Fruit fly (Drosophila melanogaster) whole organism, embryonic: ENCODE results near the gene CG14196.

ENCODE experiments used
- Adf1 ChIP-seq: fragments of 200-800 bp; sonication (Bioruptor generic); IDR thresholded peaks from 2 replicates; pipeline ENCODE4 v1.3.6; 2022; ENCODE audit warnings: missing biosample characterization, missing genetic modification characterization
- Aef1 ChIP-seq: fragments of 200-800 bp; sonication (Bioruptor generic); IDR thresholded peaks from 3 replicates; pipeline ENCODE4 v1.3.6; 2022; ENCODE audit warnings: missing biosample characterization, missing genetic modification characterization
- Awh ChIP-seq: fragments of 200-800 bp; sonication (Bioruptor generic); IDR thresholded peaks from 2 replicates; pipeline ENCODE4, ENCODE4 v1.3.6; 2022; ENCODE audit warnings: missing biosample characterization, missing genetic modification characterization
- Blimp-1 ChIP-seq: fragments of 200-800 bp; sonication (Bioruptor generic); optimal IDR thresholded peaks from 3 replicates; lab custom pipeline; 2018; ENCODE audit warnings: missing biosample characterization, missing genetic modification characterization, mild to moderate bottlenecking, moderate library complexity, missing genetic modification reagents
- CG10209 ChIP-seq: fragments of 200-800 bp; sonication (Bioruptor generic); optimal IDR thresholded peaks from 3 replicates; lab custom pipeline; 2017; ENCODE audit warnings: missing biosample characterization, mild to moderate bottlenecking, missing genetic modification characterization, missing genetic modification reagents
- CG10565 ChIP-seq: fragments of 200-800 bp; sonication (Bioruptor generic); optimal IDR thresholded peaks from 3 replicates; lab custom pipeline; 2016; ENCODE audit warnings: missing biosample characterization, mild to moderate bottlenecking, missing genetic modification characterization
- CG10979 ChIP-seq: fragments of 200-800 bp; sonication (Bioruptor generic); optimal IDR thresholded peaks from 2 replicates; lab custom pipeline; 2018; ENCODE audit warnings: missing biosample characterization, mild to moderate bottlenecking, missing genetic modification characterization, moderate library complexity
- CG12104 ChIP-seq: fragments of 200-800 bp; sonication (Bioruptor generic); optimal IDR thresholded peaks from 3 replicates; lab custom pipeline; 2016; ENCODE audit warnings: missing biosample characterization, missing genetic modification characterization
- CG12219 ChIP-seq: fragments of 200-800 bp; sonication (Bioruptor generic); optimal IDR thresholded peaks from 3 replicates; lab custom pipeline; 2018; ENCODE audit warnings: missing biosample characterization, mild to moderate bottlenecking, missing genetic modification characterization
- CG12659 ChIP-seq: fragments of 200-800 bp; sonication (Bioruptor generic); optimal IDR thresholded peaks from 3 replicates; lab custom pipeline; 2017; ENCODE audit warnings: mild to moderate bottlenecking, missing biosample characterization, missing genetic modification reagents, missing genetic modification characterization
- CG13894 ChIP-seq: fragments of 200-800 bp; sonication (Bioruptor generic); optimal IDR thresholded peaks from 3 replicates; lab custom pipeline; 2018; ENCODE audit warnings: missing biosample characterization, mild to moderate bottlenecking, missing genetic modification characterization, moderate library complexity
- CG14014 ChIP-seq: fragments of 200-800 bp; sonication (Bioruptor generic); IDR thresholded peaks from 2 replicates; pipeline ENCODE4 v1.3.6; 2022; ENCODE audit warnings: missing biosample characterization, missing genetic modification characterization
- CG16779 ChIP-seq: fragments of 200-800 bp; sonication (Bioruptor generic); IDR thresholded peaks from 2 replicates; pipeline ENCODE4 v1.3.6; 2022; ENCODE audit warnings: missing biosample characterization, missing genetic modification characterization
- CG32772 ChIP-seq: fragments of 200-800 bp; sonication (Bioruptor generic); IDR thresholded peaks from 2 replicates; pipeline ENCODE4 v1.3.6; 2022; ENCODE audit warnings: missing biosample characterization, missing genetic modification characterization
- CG3281 ChIP-seq: fragments of 200-800 bp; sonication (Bioruptor generic); optimal IDR thresholded peaks from 3 replicates; lab custom pipeline; 2017; ENCODE audit warnings: missing biosample characterization, mild to moderate bottlenecking, missing genetic modification characterization
- CG3407 ChIP-seq: fragments of 200-800 bp; sonication (Bioruptor generic); optimal IDR thresholded peaks from 2 replicates; lab custom pipeline; 2018; ENCODE audit warnings: missing biosample characterization, mild to moderate bottlenecking, missing genetic modification characterization
- CG42726 ChIP-seq: fragments of 200-800 bp; sonication (Bioruptor generic); IDR thresholded peaks from 2 replicates; pipeline ENCODE4 v1.3.6; 2022; ENCODE audit warnings: missing biosample characterization, missing genetic modification characterization; ENCODE audit not compliant: partially characterized antibody
- CG5953 ChIP-seq: fragments of 200-800 bp; sonication (Bioruptor generic); IDR thresholded peaks from 2 replicates; pipeline ENCODE4 v1.3.6; 2022; ENCODE audit warnings: missing biosample characterization, missing genetic modification characterization
- CG7839 ChIP-seq: fragments of 200-800 bp; sonication (Bioruptor generic); optimal IDR thresholded peaks from 3 replicates; lab custom pipeline; 2018; ENCODE audit warnings: missing biosample characterization, mild to moderate bottlenecking, missing genetic modification characterization, moderate library complexity
- CG7987 ChIP-seq: fragments of 200-800 bp; sonication (Bioruptor generic); optimal IDR thresholded peaks from 2 replicates; lab custom pipeline; 2018; ENCODE audit warnings: missing biosample characterization, mild to moderate bottlenecking, missing genetic modification characterization, moderate library complexity
- CG8281 ChIP-seq: fragments of 200-800 bp; sonication (Bioruptor generic); optimal IDR thresholded peaks from 2 replicates; lab custom pipeline; 2018; ENCODE audit warnings: missing biosample characterization, mild to moderate bottlenecking, missing genetic modification characterization, moderate library complexity
- CoRest ChIP-seq: fragments of 200-800 bp; sonication (Bioruptor generic); optimal IDR thresholded peaks from 3 replicates; lab custom pipeline; 2018; ENCODE audit warnings: missing biosample characterization, mild to moderate bottlenecking, missing genetic modification characterization, moderate library complexity
- HLHmδ ChIP-seq: fragments of 200-800 bp; sonication (Bioruptor generic); optimal IDR thresholded peaks from 2 replicates; lab custom pipeline; 2018; ENCODE audit warnings: missing biosample characterization, mild to moderate bottlenecking, missing genetic modification characterization, moderate library complexity
- MESR4 ChIP-seq: fragments of 200-800 bp; sonication (Bioruptor generic); optimal IDR thresholded peaks from 2 replicates; lab custom pipeline; 2018; ENCODE audit warnings: missing biosample characterization, mild to moderate bottlenecking, missing genetic modification characterization, moderate library complexity
- Med ChIP-seq: fragments of 200-800 bp; sonication (Bioruptor generic); peaks from one replicate; lab custom pipeline; 2016; ENCODE audit warnings: missing biosample characterization, missing genetic modification characterization, mild to moderate bottlenecking, inconsistent platforms, moderate library complexity
- Meics ChIP-seq: fragments of 200-800 bp; sonication (Bioruptor generic); optimal IDR thresholded peaks from 2 replicates; lab custom pipeline; 2017; ENCODE audit warnings: missing biosample characterization, mild to moderate bottlenecking, missing genetic modification characterization
- NC2β ChIP-seq: fragments of 200-800 bp; sonication (Bioruptor generic); optimal IDR thresholded peaks from 2 replicates; lab custom pipeline; 2016; ENCODE audit warnings: missing biosample characterization, missing genetic modification characterization
- Nf-YA ChIP-seq: fragments of 200-800 bp; sonication (Bioruptor generic); IDR thresholded peaks from 2 replicates; pipeline ENCODE4 v1.3.6; 2022; ENCODE audit warnings: missing biosample characterization, missing genetic modification characterization
- ato ChIP-seq: fragments of 200-800 bp; sonication (Bioruptor generic); IDR thresholded peaks from 2 replicates; pipeline ENCODE4 v1.3.6; 2022; ENCODE audit warnings: missing biosample characterization, missing genetic modification characterization; ENCODE audit not compliant: partially characterized antibody
- bab2 ChIP-seq: fragments of 200-800 bp; sonication (Bioruptor generic); optimal IDR thresholded peaks from 2 replicates; lab custom pipeline; 2016; ENCODE audit warnings: missing biosample characterization, missing genetic modification characterization
- btn ChIP-seq: fragments of 200-800 bp; sonication (Bioruptor generic); optimal IDR thresholded peaks from 2 replicates; lab custom pipeline; 2016; ENCODE audit warnings: missing biosample characterization, missing genetic modification characterization
- caup ChIP-seq: fragments of 200-800 bp; sonication (Bioruptor generic); optimal IDR thresholded peaks from 3 replicates; lab custom pipeline; 2017; ENCODE audit warnings: missing biosample characterization, mild to moderate bottlenecking, missing genetic modification characterization, moderate library complexity; ENCODE audit not compliant: severe bottlenecking
- chinmo ChIP-seq: fragments of 200-800 bp; sonication (Bioruptor generic); IDR thresholded peaks from 4 replicates; pipeline ENCODE4 v1.3.6; 2022; ENCODE audit warnings: missing biosample characterization, missing genetic modification characterization; ENCODE audit not compliant: partially characterized antibody
- exex ChIP-seq: fragments of 200-800 bp; sonication (Bioruptor generic); optimal IDR thresholded peaks from 4 replicates; lab custom pipeline; 2018; ENCODE audit warnings: missing biosample characterization, mild to moderate bottlenecking, missing genetic modification characterization, moderate library complexity
- gce ChIP-seq: fragments of 200-800 bp; sonication (Bioruptor generic); IDR thresholded peaks from 3 replicates; pipeline ENCODE4 v1.3.6; 2022; ENCODE audit warnings: missing biosample characterization, missing genetic modification characterization
- gem ChIP-seq: fragments of 200-800 bp; sonication (Bioruptor generic); optimal IDR thresholded peaks from 2 replicates; lab custom pipeline; 2019; ENCODE audit warnings: missing biosample characterization, mild to moderate bottlenecking, missing genetic modification characterization, moderate library complexity
- hb ChIP-seq: fragments of 200-800 bp; sonication (Bioruptor generic); IDR thresholded peaks from 3 replicates; pipeline ENCODE4 v1.3.6; 2022; ENCODE audit warnings: missing biosample characterization, missing genetic modification characterization; ENCODE audit not compliant: partially characterized antibody
- hth ChIP-seq: fragments of >200 bp; optimal IDR thresholded peaks from 2 replicates; lab custom pipeline; 2017; ENCODE audit warnings: inconsistent platforms
- kay ChIP-seq: fragments of 200-800 bp; sonication (Bioruptor generic); optimal IDR thresholded peaks from 2 replicates; lab custom pipeline; 2016; ENCODE audit warnings: missing biosample characterization, missing genetic modification characterization
- knrl ChIP-seq: fragments of 200-800 bp; sonication (Bioruptor generic); IDR thresholded peaks from 3 replicates; pipeline ENCODE4 v1.3.6; 2022; ENCODE audit warnings: missing biosample characterization, missing genetic modification characterization; ENCODE audit not compliant: partially characterized antibody
- lab ChIP-seq: fragments of 200-800 bp; sonication (Bioruptor generic); optimal IDR thresholded peaks from 3 replicates; lab custom pipeline; 2017; ENCODE audit warnings: missing biosample characterization, missing genetic modification characterization, mild to moderate bottlenecking, moderate library complexity, missing genetic modification reagents
- nau ChIP-seq: fragments of 200-800 bp; sonication (Bioruptor generic); optimal IDR thresholded peaks from 3 replicates; lab custom pipeline; 2017; ENCODE audit warnings: missing biosample characterization, mild to moderate bottlenecking, missing genetic modification characterization, missing genetic modification reagents
- pita ChIP-seq: fragments of 200-800 bp; sonication (Bioruptor generic); optimal IDR thresholded peaks from 2 replicates; lab custom pipeline; 2017; ENCODE audit warnings: missing biosample characterization, mild to moderate bottlenecking, missing genetic modification characterization
- scrt ChIP-seq: fragments of 200-800 bp; sonication (Bioruptor generic); optimal IDR thresholded peaks from 2 replicates; lab custom pipeline; 2018; ENCODE audit warnings: missing biosample characterization, mild to moderate bottlenecking, missing genetic modification characterization, moderate library complexity
- shn ChIP-seq: fragments of 200-800 bp; sonication (Bioruptor generic); optimal IDR thresholded peaks from 3 replicates; lab custom pipeline; 2016; ENCODE audit warnings: missing biosample characterization, missing genetic modification characterization
- twi ChIP-seq: fragments of 200-800 bp; optimal IDR thresholded peaks from 2 replicates; lab custom pipeline; 2019; ENCODE audit warnings: missing biosample characterization, mild to moderate bottlenecking, missing genetic modification characterization, moderate library complexity
- tx ChIP-seq: fragments of 200-800 bp; sonication (Bioruptor generic); optimal IDR thresholded peaks from 2 replicates; lab custom pipeline; 2016; ENCODE audit warnings: missing biosample characterization, missing genetic modification characterization
- usp ChIP-seq: fragments of >200 bp; optimal IDR thresholded peaks from 2 replicates; lab custom pipeline; 2017; ENCODE audit warnings: missing biosample characterization, missing genetic modification characterization
- zen2 ChIP-seq: fragments of 200-800 bp; sonication (Bioruptor generic); IDR thresholded peaks from 3 replicates; pipeline ENCODE4 v1.3.6; 2022; ENCODE audit warnings: missing biosample characterization, missing genetic modification characterization; ENCODE audit not compliant: partially characterized antibody

The CG14196 gene

DNA sequence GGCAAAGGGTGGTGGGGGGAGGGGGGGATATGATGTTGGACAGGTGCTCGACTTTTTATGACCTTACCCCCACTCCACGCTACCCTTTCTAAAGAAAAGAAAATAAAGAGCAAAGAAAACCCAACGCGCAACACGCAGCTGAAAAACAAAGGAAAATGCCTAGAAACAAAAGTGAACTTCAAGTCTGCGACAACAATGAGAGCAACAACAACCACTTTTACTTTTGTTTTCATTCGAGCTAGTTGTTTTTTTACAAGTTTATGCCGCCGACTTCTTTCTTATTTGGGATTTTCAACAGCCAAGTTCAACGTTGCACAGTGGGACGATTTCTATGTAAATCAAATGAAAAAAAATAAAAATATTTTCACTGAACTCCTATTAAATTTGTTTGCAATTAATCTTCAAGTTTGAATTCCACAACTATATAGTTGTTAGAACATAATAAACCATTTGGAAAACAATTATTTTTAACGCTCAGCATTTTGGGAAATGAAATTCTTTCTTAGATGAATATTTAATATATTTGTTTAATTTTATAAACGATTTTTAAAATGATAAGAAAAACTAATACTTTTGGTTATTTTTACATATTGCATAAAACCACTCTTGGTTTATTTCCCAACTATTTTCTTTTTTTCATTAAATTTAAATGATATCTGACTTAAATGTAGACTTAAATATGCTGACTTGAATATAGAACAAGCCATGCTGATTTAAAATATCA is 16.9 kb downstream of the CG14196 start (continued):
- TF ChIP-seq CG10209 (GFP tag; lab: Kevin White, UChicago) (peak; percentile 34), Meics (peak; percentile 21), usp (GFP tag; lab: Kevin White, UChicago) (no peak), chinmo (no peak), twi (no peak), CG32772 (GFP tag; lab: Robert Waterston, UW) (no peak), CG12659 (peak; percentile 44), exex (tag; lab: Kevin White, UChicago) (no peak), CG3407 (GFP tag; lab: Kevin White, UChicago) (no peak), knrl (no peak), CG12219 (no peak), CG12104 (GFP tag; lab: Kevin White, UChicago) (peak; percentile 41), Aef1 (GFP tag; lab: Robert Waterston, UW) (no peak), CG7987 (GFP tag; lab: Kevin White, UChicago) (no peak), shn (GFP tag; lab: Kevin White, UChicago) (no peak), Med (GFP tag; lab: Kevin White, UChicago) (no peak), Adf1 (GFP tag; lab: Robert Waterston, UW) (no peak), CG10565 (GFP tag; lab: Kevin White, UChicago) (no peak), CG14014 (GFP tag; lab: Robert Waterston, UW) (no peak), kay (GFP tag; lab: Kevin White, UChicago) (no peak), CG7839 (tag; lab: Kevin White, UChicago) (peak; percentile 51), Blimp-1 (GFP tag; lab: Kevin White, UChicago) (peak; percentile 91), hb (GFP tag; lab: Robert Waterston, UW) (no peak), CoRest (tag; lab: Kevin White, UChicago) (peak; percentile 63), Awh (no peak), tx (GFP tag; lab: Kevin White, UChicago) (no peak), CG8281 (no peak), lab (GFP tag; lab: Kevin White, UChicago) (peak; percentile 20), bab2 (GFP tag; lab: Kevin White, UChicago) (no peak), btn (GFP tag; lab: Kevin White, UChicago) (no peak), NC2β (no peak), Nf-YA (GFP tag; lab: Robert Waterston, UW) (no peak), gem (peak; percentile 75), CG42726 (GFP tag; lab: Robert Waterston, UW) (no peak), MESR4 (GFP tag; lab: Kevin White, UChicago) (no peak), CG10979 (tag; lab: Kevin White, UChicago) (peak; percentile 58), caup (no peak), pita (GFP tag; lab: Kevin White, UChicago) (no peak), HLHmδ (no peak), CG16779 (no peak), nau (GFP tag; lab: Kevin White, UChicago) (no peak), CG5953 (GFP tag; lab: Robert Waterston, UW) (no peak), gce (GFP tag; lab: Robert Waterston, UW) (no peak), zen2 (GFP tag; lab: Robert Waterston, UW) (no peak), CG13894 (tag; lab: Kevin White, UChicago) (no peak), hth (lab: Kevin White, UChicago) (no peak), ato (no peak), CG3281 (GFP tag; lab: Kevin White, UChicago) (peak; percentile 39), scrt (GFP tag; lab: Kevin White, UChicago) (no peak)
